Fruit fly (Drosophila melanogaster) whole organism, embryonic: Measurements from ENCODE around the gene CG6959.

Experiments
- ATbp ChIP-seq: fragments of 200-800 bp; sonication (Bioruptor generic); optimal IDR thresholded peaks from 2 replicates; lab custom pipeline; 2017; ENCODE audit warnings: missing biosample characterization, mild to moderate bottlenecking, missing genetic modification characterization, missing genetic modification reagents
- Antp ChIP-seq: fragments of 200-800 bp; sonication (Bioruptor generic); optimal IDR thresholded peaks from 3 replicates; lab custom pipeline; 2016; ENCODE audit warnings: missing biosample characterization, missing genetic modification characterization
- Atf3 ChIP-seq: fragments of 200-800 bp; sonication (Bioruptor generic); optimal IDR thresholded peaks from 3 replicates; lab custom pipeline; 2016; ENCODE audit warnings: missing biosample characterization, missing genetic modification characterization
- Blimp-1 ChIP-seq: fragments of 200-800 bp; sonication (Bioruptor generic); optimal IDR thresholded peaks from 3 replicates; lab custom pipeline; 2018; ENCODE audit warnings: missing biosample characterization, missing genetic modification characterization, mild to moderate bottlenecking, moderate library complexity, missing genetic modification reagents
- BtbVII ChIP-seq: fragments of 200-800 bp; sonication (Bioruptor generic); optimal IDR thresholded peaks from 3 replicates; lab custom pipeline; 2017; ENCODE audit warnings: missing biosample characterization, mild to moderate bottlenecking, missing genetic modification characterization
- C15 ChIP-seq: fragments of 200-800 bp; sonication (Bioruptor generic); IDR thresholded peaks from 3 replicates; pipeline ENCODE4 v1.3.6; 2022; ENCODE audit warnings: missing biosample characterization, missing genetic modification characterization
- CG13424 ChIP-seq: fragments of 200-800 bp; sonication (Bioruptor generic); optimal IDR thresholded peaks from 2 replicates; lab custom pipeline; 2019; ENCODE audit warnings: missing biosample characterization, mild to moderate bottlenecking, missing genetic modification characterization, moderate library complexity
- CG14860 ChIP-seq: fragments of 200-800 bp; sonication (Bioruptor generic); IDR thresholded peaks from 3 replicates; pipeline ENCODE4 v1.3.6; 2022; ENCODE audit warnings: missing biosample characterization, missing genetic modification characterization; ENCODE audit not compliant: partially characterized antibody
- CG14965 ChIP-seq: fragments of 200-800 bp; sonication (Bioruptor generic); optimal IDR thresholded peaks from 2 replicates; lab custom pipeline; 2016; ENCODE audit warnings: missing biosample characterization, missing genetic modification characterization, borderline replicate concordance
- CG17361 ChIP-seq: fragments of 200-800 bp; sonication (Bioruptor generic); IDR thresholded peaks from 3 replicates; pipeline ENCODE4 v1.3.6; 2022; ENCODE audit warnings: missing biosample characterization, missing genetic modification characterization
- CG1832 ChIP-seq: fragments of 200-800 bp; sonication (Bioruptor generic); optimal IDR thresholded peaks from 2 replicates; lab custom pipeline; 2017; ENCODE audit warnings: missing biosample characterization, mild to moderate bottlenecking, missing genetic modification characterization, inconsistent platforms
- CG18764 ChIP-seq: fragments of 200-800 bp; sonication (Bioruptor generic); optimal IDR thresholded peaks from 3 replicates; lab custom pipeline; 2016; ENCODE audit warnings: missing biosample characterization, missing genetic modification characterization
- CG2120 ChIP-seq: fragments of 200-800 bp; sonication (Bioruptor generic); optimal IDR thresholded peaks from 3 replicates; lab custom pipeline; 2016; ENCODE audit warnings: missing biosample characterization, missing genetic modification characterization
- CG30020 ChIP-seq: fragments of 200-800 bp; optimal IDR thresholded peaks from 2 replicates; lab custom pipeline; 2019; ENCODE audit warnings: missing biosample characterization, mild to moderate bottlenecking, missing genetic modification characterization, moderate library complexity
- CG30403 ChIP-seq: fragments of 200-800 bp; sonication (Bioruptor generic); optimal IDR thresholded peaks from 3 replicates; lab custom pipeline; 2016; ENCODE audit warnings: missing biosample characterization, missing genetic modification characterization
- CG42726 ChIP-seq: fragments of 200-800 bp; sonication (Bioruptor generic); IDR thresholded peaks from 2 replicates; pipeline ENCODE4 v1.3.6; 2022; ENCODE audit warnings: missing biosample characterization, missing genetic modification characterization; ENCODE audit not compliant: partially characterized antibody
- CG7357 ChIP-seq: fragments of 200-800 bp; sonication (Bioruptor generic); IDR thresholded peaks from 3 replicates; pipeline ENCODE4 v1.3.6; 2022; ENCODE audit warnings: missing biosample characterization, missing genetic modification characterization
- CG7372 ChIP-seq: fragments of 200-800 bp; sonication (Bioruptor generic); IDR thresholded peaks from 2 replicates; pipeline ENCODE4 v1.3.6; 2022; ENCODE audit warnings: missing biosample characterization, missing genetic modification characterization
- CG7786 ChIP-seq: fragments of 200-800 bp; sonication (Bioruptor generic); optimal IDR thresholded peaks from 2 replicates; lab custom pipeline; 2016; ENCODE audit warnings: missing biosample characterization, missing genetic modification characterization
- CG9215 ChIP-seq: fragments of 200-800 bp; sonication (Bioruptor generic); IDR thresholded peaks from 2 replicates; pipeline ENCODE4 v1.3.6; 2022; ENCODE audit warnings: missing biosample characterization, missing genetic modification characterization
- Doc2 ChIP-seq: fragments of 200-800 bp; sonication (Bioruptor generic); IDR thresholded peaks from 2 replicates; pipeline ENCODE4 v1.3.6; 2022; ENCODE audit warnings: missing biosample characterization, missing genetic modification characterization
- Gug ChIP-seq: fragments of 200-800 bp; sonication (Bioruptor generic); IDR thresholded peaks from 4 replicates; pipeline ENCODE4 v1.3.6; 2022; ENCODE audit warnings: missing biosample characterization, missing genetic modification characterization
- HLHmδ ChIP-seq: fragments of 200-800 bp; sonication (Bioruptor generic); optimal IDR thresholded peaks from 2 replicates; lab custom pipeline; 2018; ENCODE audit warnings: missing biosample characterization, mild to moderate bottlenecking, missing genetic modification characterization, moderate library complexity
- Lhr ChIP-seq: fragments of 200-800 bp; sonication (Bioruptor generic); optimal IDR thresholded peaks from 3 replicates; lab custom pipeline; 2017; ENCODE audit warnings: mild to moderate bottlenecking, missing biosample characterization, missing genetic modification reagents, missing genetic modification characterization
- Mrtf ChIP-seq: fragments of 200-800 bp; sonication (Bioruptor generic); IDR thresholded peaks from 3 replicates; pipeline ENCODE4 v1.3.6; 2022; ENCODE audit warnings: missing biosample characterization, missing genetic modification characterization
- Oaz ChIP-seq: fragments of 200-800 bp; sonication (Bioruptor generic); IDR thresholded peaks from 2 replicates; pipeline ENCODE4 v1.3.6; 2022; ENCODE audit warnings: missing biosample characterization, missing genetic modification characterization
- Usf ChIP-seq: fragments of 200-800 bp; sonication (Bioruptor generic); optimal IDR thresholded peaks from 2 replicates; lab custom pipeline; 2017; ENCODE audit warnings: missing genotype, missing biosample characterization, missing genetic modification characterization
- abd-A ChIP-seq: fragments of 200-800 bp; sonication (Bioruptor generic); optimal IDR thresholded peaks from 3 replicates; lab custom pipeline; 2019; ENCODE audit warnings: missing biosample characterization, mild to moderate bottlenecking, missing genetic modification characterization, moderate library complexity
- ac ChIP-seq: fragments of 200-800 bp; sonication (Bioruptor generic); optimal IDR thresholded peaks from 3 replicates; lab custom pipeline; 2017; ENCODE audit warnings: missing biosample characterization, mild to moderate bottlenecking, missing genetic modification characterization
- cad ChIP-seq: fragments of >200 bp; optimal IDR thresholded peaks from 2 replicates; lab custom pipeline; 2017; ENCODE audit warnings: missing biosample characterization, missing genetic modification characterization
- dimm ChIP-seq: fragments of 200-800 bp; sonication (Bioruptor generic); IDR thresholded peaks from 2 replicates; pipeline ENCODE4 v1.3.6; 2022; ENCODE audit warnings: missing biosample characterization, missing genetic modification characterization
- dysf ChIP-seq: fragments of 200-800 bp; sonication (Bioruptor generic); IDR thresholded peaks from 3 replicates; pipeline ENCODE4 v1.3.6; 2022; ENCODE audit warnings: missing biosample characterization, missing genetic modification characterization
- emc ChIP-seq: fragments of 200-800 bp; sonication (Bioruptor generic); optimal IDR thresholded peaks from 2 replicates; lab custom pipeline; 2016; ENCODE audit warnings: missing biosample characterization, missing genetic modification characterization
- gsb ChIP-seq: fragments of 200-800 bp; sonication (Bioruptor generic); IDR thresholded peaks from 2 replicates; pipeline ENCODE4 v1.3.6; 2022; ENCODE audit warnings: missing biosample characterization, missing genetic modification characterization
- h ChIP-seq: fragments of >200 bp; optimal IDR thresholded peaks from 2 replicates; lab custom pipeline; 2017
- jing ChIP-seq: fragments of 200-800 bp; sonication (Bioruptor generic); optimal IDR thresholded peaks from 2 replicates; lab custom pipeline; 2018; ENCODE audit warnings: missing biosample characterization, mild to moderate bottlenecking, missing genetic modification characterization
- lola ChIP-seq, 3 experiments: fragments of >200 bp in 2 of 3; fragments of 200-800 bp in 1 of 3; sonication (Bioruptor generic) in 1 of 3; optimal IDR thresholded peaks; 2 replicates each; lab custom pipeline; 2017 to 2019; ENCODE audit warnings: missing biosample characterization in 3 of 3, missing genetic modification characterization in 3 of 3, mild to moderate bottlenecking in 1 of 3, moderate library complexity in 1 of 3
- lov ChIP-seq, 2 experiments: fragments of 200-800 bp in 1 of 2; fragments of >200 bp in 1 of 2; sonication (Bioruptor generic) in 1 of 2; IDR thresholded peaks in 1 of 2; optimal IDR thresholded peaks in 1 of 2; 2 replicates in 1 of 2; 3 replicates in 1 of 2; pipeline versions ENCODE4 v1.3.6 to Lab custom; 2017 to 2022; ENCODE audit warnings: missing biosample characterization in 1 of 2, missing genetic modification characterization in 1 of 2
- nau ChIP-seq: fragments of 200-800 bp; sonication (Bioruptor generic); optimal IDR thresholded peaks from 3 replicates; lab custom pipeline; 2017; ENCODE audit warnings: missing biosample characterization, mild to moderate bottlenecking, missing genetic modification characterization, missing genetic modification reagents
- prd ChIP-seq, 3 experiments: fragments of >200 bp in 2 of 3; fragments of 200-800 bp in 1 of 3; sonication (Bioruptor generic) in 1 of 3; optimal IDR thresholded peaks in 2 of 3; IDR thresholded peaks in 1 of 3; 2 replicates in 2 of 3; 3 replicates in 1 of 3; pipeline versions ENCODE4 v1.3.6 to Lab custom; 2017 to 2022; ENCODE audit warnings: missing biosample characterization in 1 of 3, missing genetic modification characterization in 1 of 3
- pum ChIP-seq: fragments of 200-800 bp; sonication (Bioruptor generic); optimal IDR thresholded peaks from 2 replicates; lab custom pipeline; 2016; ENCODE audit warnings: missing biosample characterization, missing genetic modification characterization
- ranshi ChIP-seq: fragments of 200-800 bp; sonication (Bioruptor generic); IDR thresholded peaks from 2 replicates; pipeline ENCODE4 v1.3.6; 2022; ENCODE audit warnings: missing biosample characterization, missing genetic modification characterization
- salm ChIP-seq: fragments of 200-800 bp; sonication (Bioruptor generic); optimal IDR thresholded peaks from 2 replicates; lab custom pipeline; 2018; ENCODE audit warnings: missing biosample characterization, mild to moderate bottlenecking, missing genetic modification characterization
- slou ChIP-seq: fragments of 200-800 bp; sonication (Bioruptor generic); optimal IDR thresholded peaks from 3 replicates; lab custom pipeline; 2016; ENCODE audit warnings: missing biosample characterization, missing genetic modification characterization
- sob ChIP-seq: fragments of 200-800 bp; sonication (Bioruptor generic); IDR thresholded peaks from 2 replicates; pipeline ENCODE4 v1.3.6; 2022; ENCODE audit warnings: missing biosample characterization, missing genetic modification characterization
- tin ChIP-seq: fragments of 200-800 bp; sonication (Bioruptor generic); optimal IDR thresholded peaks from 3 replicates; lab custom pipeline; 2016; ENCODE audit warnings: missing biosample characterization, missing genetic modification characterization
- tio ChIP-seq: fragments of 200-800 bp; sonication (Bioruptor generic); optimal IDR thresholded peaks from 2 replicates; lab custom pipeline; 2017; ENCODE audit warnings: missing biosample characterization, missing genetic modification characterization, inconsistent platforms
- toy ChIP-seq: fragments of 200-800 bp; sonication (Bioruptor generic); IDR thresholded peaks from 2 replicates; pipeline ENCODE4 v1.3.6; 2022; ENCODE audit warnings: missing biosample characterization, missing genetic modification characterization
- trem ChIP-seq: fragments of 200-800 bp; optimal IDR thresholded peaks from 3 replicates; lab custom pipeline; 2019; ENCODE audit warnings: missing biosample characterization, mild to moderate bottlenecking, missing genetic modification characterization, moderate library complexity
- vnd ChIP-seq: fragments of 200-800 bp; sonication (Bioruptor generic); IDR thresholded peaks from 3 replicates; pipeline ENCODE4 v1.3.6; 2022; ENCODE audit warnings: missing biosample characterization, missing genetic modification characterization; ENCODE audit not compliant: partially characterized antibody
- zen2 ChIP-seq: fragments of 200-800 bp; sonication (Bioruptor generic); IDR thresholded peaks from 3 replicates; pipeline ENCODE4 v1.3.6; 2022; ENCODE audit warnings: missing biosample characterization, missing genetic modification characterization; ENCODE audit not compliant: partially characterized antibody

Gene CG6959

DNA sequence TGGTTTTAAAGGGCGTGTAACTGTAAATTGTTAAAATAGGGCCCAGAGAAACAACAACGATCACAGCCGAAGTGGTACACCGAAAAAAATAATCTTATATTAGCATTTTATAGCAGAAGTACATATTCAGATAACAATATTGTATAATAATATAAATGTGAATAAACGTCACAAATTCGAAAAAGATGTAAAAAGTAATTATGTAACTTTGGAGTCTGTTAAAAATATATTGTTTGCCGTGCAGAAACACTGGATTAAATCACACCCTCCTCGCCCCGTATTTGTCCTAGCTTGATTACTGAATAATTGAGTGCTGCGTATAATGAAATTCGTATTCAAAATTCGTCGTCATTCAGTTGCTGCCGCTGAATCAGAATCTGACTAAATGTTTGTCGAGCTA, 14.1 kb downstream of the CG6959 start (continued):
- TF ChIP-seq ranshi (GFP tag; lab: Robert Waterston, UW) (no peak), Lhr (no peak), tin (GFP tag; lab: Kevin White, UChicago) (no peak), zen2 (GFP tag; lab: Robert Waterston, UW) (no peak), dimm (peak; percentile 20; the same call in 1 of the 2 replicates), CG7786 (GFP tag; lab: Kevin White, UChicago) (no peak), pum (no peak), Antp (GFP tag; lab: Kevin White, UChicago) (no peak), abd-A (tag; lab: Kevin White, UChicago) (no peak), CG14860 (GFP tag; lab: Robert Waterston, UW) (no peak), ac (GFP tag; lab: Kevin White, UChicago) (no peak), CG7372 (GFP tag; lab: Robert Waterston, UW) (no peak), ATbp (GFP tag; lab: Kevin White, UChicago) (peak; percentile 20), CG9215 (GFP tag; lab: Robert Waterston, UW) (no peak), Doc2 (no peak), dysf (GFP tag; lab: Robert Waterston, UW) (0 out of 3 replicates have a peak, but pooled peaks have one; percentile 47), Oaz (GFP tag; lab: Robert Waterston, UW) (no peak), Usf (GFP tag; lab: Kevin White, UChicago) (no peak), slou (GFP tag; lab: Kevin White, UChicago) (no peak), vnd (no peak), trem (tag; lab: Kevin White, UChicago) (no peak), cad (GFP tag; lab: Kevin White, UChicago) (no peak), Blimp-1 (peak; percentile 36), BtbVII (GFP tag; lab: Kevin White, UChicago) (no peak), CG2120 (no peak), lov (optimal IDR thresholded peaks at IDR 0.05; lab: Kevin White, UChicago) (no peak), lov (GFP tag; IDR thresholded peaks at IDR 0.05; lab: Robert Waterston, UW) (no peak), lola (GFP tag; optimal IDR thresholded peaks at IDR 0.05; lab: Kevin White, UChicago) (no peak), prd (optimal IDR thresholded peaks at IDR 0.05; lab: Kevin White, UChicago) (no peak), prd (GFP tag; IDR thresholded peaks at IDR 0.05; lab: Robert Waterston, UW) (peak; percentile 55), C15 (GFP tag; lab: Robert Waterston, UW) (no peak), CG18764 (GFP tag; lab: Kevin White, UChicago) (no peak), CG7357 (GFP tag; lab: Robert Waterston, UW) (no peak), CG1832 (GFP tag; lab: Kevin White, UChicago) (no peak), Atf3 (GFP tag; lab: Kevin White, UChicago) (no peak), CG17361 (GFP tag; lab: Robert Waterston, UW) (0 out of 3 replicates have a peak, but pooled peaks have one; percentile 20), HLHmδ (GFP tag; lab: Kevin White, UChicago) (no peak), nau (GFP tag; lab: Kevin White, UChicago) (no peak), Gug (GFP tag; lab: Robert Waterston, UW) (no peak), CG42726 (GFP tag; lab: Robert Waterston, UW) (no peak), Mrtf (GFP tag; lab: Robert Waterston, UW) (no peak), CG13424 (tag; lab: Kevin White, UChicago) (peak; percentile 30), CG30403 (GFP tag; lab: Kevin White, UChicago) (peak; percentile 20), CG30020 (no peak), sob (GFP tag; lab: Robert Waterston, UW) (peak; percentile 29; the same call in 1 of the 2 replicates), tio (no peak), toy (GFP tag; lab: Robert Waterston, UW) (no peak), h (lab: Kevin White, UChicago) (no peak), gsb (no peak), emc (GFP tag; lab: Kevin White, UChicago) (no peak), CG14965 (GFP tag; lab: Kevin White, UChicago) (no peak), jing (GFP tag; lab: Kevin White, UChicago) (no peak), salm (tag; lab: Kevin White, UChicago) (no peak)
